Worm (Caenorhabditis elegans) whole organism, midembryonic: Measurements from ENCODE around the gene rad-51.

Experiments used
- T22C8.4 ChIP-seq: fragments of 200-800 bp; sonication (Bioruptor generic); IDR thresholded peaks from 2 replicates; pipeline ENCODE4 v1.3.6; 2022; ENCODE audit warnings: missing genetic modification characterization, missing compliant biosample characterization
- cog-1 ChIP-seq: sonication (generic microtip); optimal IDR thresholded peaks from 2 replicates; lab custom pipeline; 2016; ENCODE audit warnings: missing genetic modification characterization, missing compliant biosample characterization
- flt-1 ChIP-seq: fragments of 200-800 bp; sonication (Bioruptor generic); IDR thresholded peaks from 2 replicates; pipeline ENCODE4 v1.3.6; 2022; ENCODE audit warnings: missing genetic modification characterization, missing compliant biosample characterization
- klf-2 ChIP-seq: fragments of 200-800 bp; sonication (Bioruptor generic); conservative IDR thresholded peaks from 2 replicates; pipeline ENCODE4 v1.3.6; 2022; ENCODE audit warnings: missing genetic modification reagents, missing genetic modification characterization, missing compliant biosample characterization
- ref-1 ChIP-seq: fragments of 200-800 bp; sonication (Bioruptor generic); conservative IDR thresholded peaks from 2 replicates; pipeline ENCODE4 v1.3.6; 2022; ENCODE audit warnings: missing genetic modification reagents, missing genetic modification characterization, missing compliant biosample characterization
- tab-1 ChIP-seq: fragments of 200-800 bp; sonication (Bioruptor generic); IDR thresholded peaks from 2 replicates; pipeline ENCODE4 v1.3.6; 2022; ENCODE audit warnings: missing genetic modification characterization, missing compliant biosample characterization
- ztf-29 ChIP-seq: fragments of 200-800 bp; sonication (Bioruptor generic); IDR thresholded peaks from 2 replicates; pipeline ENCODE4 v1.3.6; 2022; ENCODE audit warnings: missing genetic modification reagents, missing genetic modification characterization, missing compliant biosample characterization

DNA sequence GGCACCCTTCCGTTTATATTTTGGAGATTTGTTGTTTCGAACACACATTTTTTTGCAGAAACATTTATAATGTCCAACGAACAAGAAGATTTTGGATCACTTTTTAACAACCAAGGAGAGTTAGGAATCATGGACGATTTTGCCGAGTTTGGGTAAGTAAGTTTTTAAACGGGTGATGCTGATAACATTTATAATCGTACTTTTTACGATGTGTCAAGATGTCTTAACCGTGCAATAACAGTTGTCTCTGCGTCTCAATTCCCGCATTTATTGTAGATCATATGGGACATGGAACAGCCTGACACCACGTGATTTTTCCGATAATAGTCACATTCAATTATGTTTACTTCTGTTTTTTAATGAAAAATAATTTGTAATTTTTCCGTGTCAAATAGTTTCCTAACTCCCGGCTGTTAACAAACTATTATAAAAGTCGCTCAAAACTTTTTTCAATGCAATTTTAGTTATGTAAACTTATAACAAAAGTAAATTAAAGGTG, 33.4 kb downstream of the rad-51 start, which contains the start of gene daf-14:
- TF ChIP-seq flt-1 (GFP tag; lab: Robert Waterston, UW) = no peak
- TF ChIP-seq ztf-29 = no peak
- no peak for TF ChIP-seq tab-1 (GFP tag; lab: Robert Waterston, UW)
- TF ChIP-seq ref-1 (GFP tag; lab: Robert Waterston, UW) = no peak
- no peak for TF ChIP-seq cog-1 (tag; lab: Kevin White, UChicago)
- TF ChIP-seq klf-2 (GFP tag; lab: Robert Waterston, UW) = no peak
- TF ChIP-seq T22C8.4 = no peak
